Fruit fly (Drosophila melanogaster) S2 (cell line): ENCODE data around the gene Agxt.

Experiments
- CG8478 ChIP-seq: fragments of >200 bp; optimal IDR thresholded peaks from 2 replicates; lab custom pipeline; 2018
- CTCF ChIP-seq, 2 experiments: fragments of >200 bp; optimal IDR thresholded peaks; 2 replicates each; lab custom pipeline; 2018

DNA sequence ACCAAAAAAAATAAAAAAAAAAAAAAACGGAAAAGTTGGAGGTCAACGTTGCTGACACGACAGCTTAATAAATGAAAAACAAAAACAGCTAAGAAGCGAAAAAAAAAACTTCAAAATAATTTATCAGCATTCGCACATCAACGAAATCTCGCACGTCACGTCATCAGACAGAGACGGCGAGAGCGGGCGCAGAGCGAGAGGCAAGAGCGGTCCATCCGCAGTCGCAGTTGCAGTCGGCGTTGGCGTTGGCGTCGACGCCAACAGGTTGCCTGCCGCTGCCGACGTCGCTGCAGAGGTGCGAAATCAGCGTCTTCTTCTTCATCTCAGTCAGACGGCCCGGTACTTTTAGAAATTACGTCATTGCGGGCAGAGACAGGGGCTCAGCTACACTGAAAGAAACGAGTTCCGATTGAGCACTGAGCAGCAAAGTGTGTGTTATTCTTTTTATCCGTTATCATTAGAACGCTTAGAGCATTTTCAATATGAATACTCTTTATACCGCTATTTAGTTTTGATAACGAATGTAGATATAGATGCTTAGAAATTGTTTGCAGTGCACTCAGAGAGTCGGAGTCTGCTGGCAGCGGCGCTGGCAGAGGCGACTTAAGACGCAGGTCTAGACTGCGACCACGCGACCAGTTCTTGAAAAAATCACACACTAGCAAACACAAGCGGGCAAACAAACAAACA, 20.8 kb downstream of the Agxt start:
- TF ChIP-seq CG8478 (no peak), CTCF (optimal IDR thresholded peaks at IDR 0.05; lab: Kevin White, UChicago) (no peak)
